Worm (Caenorhabditis elegans): Measurements from ENCODE around the gene scpl-4.

The scpl-4 gene

DNA sequence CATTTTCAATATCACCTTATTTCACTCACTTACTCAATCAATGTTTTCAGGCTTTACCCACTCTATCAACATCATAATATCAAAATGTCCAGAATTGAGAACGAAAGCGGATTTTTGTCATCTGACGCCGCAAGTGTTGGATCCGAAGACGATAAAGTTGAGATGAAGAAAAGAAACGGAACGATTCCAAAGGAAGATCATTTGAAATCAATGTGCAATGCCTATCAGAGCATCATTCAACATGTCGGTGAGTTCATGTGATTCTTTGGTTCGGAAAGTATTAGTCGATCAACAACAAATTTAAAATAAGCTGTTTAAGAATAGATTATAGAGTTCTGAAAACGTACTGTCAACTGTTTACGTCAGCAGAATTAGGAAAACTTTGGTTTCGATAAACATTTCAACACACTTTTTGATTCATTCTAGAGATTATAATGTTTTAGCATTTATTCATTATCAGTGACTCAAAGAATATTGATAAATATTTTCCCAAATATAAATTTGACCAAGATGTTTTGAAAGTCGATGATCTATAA lies 34.0 kb upstream of the scpl-4 start, which contains the start of gene cat-4:
cat-4 (plus strand) TSS at position 51 of the 536 bp plus-strand sequence.
- TF ChIP-seq gmeb-2 (tag; optimal IDR thresholded peaks at IDR 0.05) (no peak), tbx-2 (tag; optimal IDR thresholded peaks at IDR 0.05) (no peak), ref-2 (tag; optimal IDR thresholded peaks at IDR 0.05) (no peak), elt-2 (tag; optimal IDR thresholded peaks at IDR 0.05) (no peak), zip-5 (tag; optimal IDR thresholded peaks at IDR 0.05) (no peak), ceh-19 (GFP tag; optimal IDR thresholded peaks at IDR 0.05) (no peak), ceh-14 (tag; optimal IDR thresholded peaks at IDR 0.05) (no peak), lin-11 (tag; optimal IDR thresholded peaks at IDR 0.05) (no peak), unc-42 (tag; optimal IDR thresholded peaks at IDR 0.05) (no peak), ceh-9 (tag; optimal IDR thresholded peaks at IDR 0.05) (no peak), pag-3 (tag; optimal IDR thresholded peaks at IDR 0.05; ENCODE audit: borderline replicate concordance) (no peak), ztf-16 (tag; optimal IDR thresholded peaks at IDR 0.05) (no peak), hlh-8 (tag; optimal IDR thresholded peaks at IDR 0.05) (no peak), odd-2 (tag; optimal IDR thresholded peaks at IDR 0.05) (no peak), ceh-34 (tag; optimal IDR thresholded peaks at IDR 0.05) (no peak), lim-6 (tag; optimal IDR thresholded peaks at IDR 0.05) (no peak), nhr-232 (tag; optimal IDR thresholded peaks at IDR 0.05) (no peak), ceh-31 (tag; optimal IDR thresholded peaks at IDR 0.05) (no peak)

DNA sequence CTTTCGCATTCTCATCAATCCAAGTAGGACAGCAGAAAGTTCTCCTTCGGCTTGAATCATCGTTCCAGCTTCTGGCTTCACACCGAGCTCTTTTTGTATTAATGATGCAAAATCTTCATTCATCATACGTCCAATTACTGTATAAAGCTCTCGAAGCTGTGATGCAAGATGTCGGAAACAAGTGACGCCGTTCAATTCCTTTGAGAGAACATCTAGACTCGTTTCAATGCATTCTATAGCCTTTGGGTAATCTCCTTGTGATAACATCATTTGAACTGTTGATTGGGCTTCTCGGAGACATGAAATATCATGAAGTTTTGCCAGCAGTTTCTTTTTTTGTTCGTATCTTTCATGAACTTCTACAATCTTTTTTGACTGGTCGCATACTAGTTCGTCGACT lies 30.4 kb upstream of the scpl-4 start:
- TF ChIP-seq lin-11 (tag; optimal IDR thresholded peaks at IDR 0.05) (no peak), pqm-1 (tag; optimal IDR thresholded peaks at IDR 0.05) (no peak), unc-3 (GFP tag; conservative IDR thresholded peaks at IDR 0.05) (no peak), unc-3 (tag; optimal IDR thresholded peaks at IDR 0.05) (no peak), nfya-1 (tag; optimal IDR thresholded peaks at IDR 0.05) (no peak), rnt-1 (tag; optimal IDR thresholded peaks at IDR 0.05) (no peak), hlh-6 (tag; optimal IDR thresholded peaks at IDR 0.05) (no peak), syd-9 (tag; optimal IDR thresholded peaks at IDR 0.05) (no peak), pha-4 (tag; optimal IDR thresholded peaks at IDR 0.05) (no peak), odd-2 (tag; optimal IDR thresholded peaks at IDR 0.05) (no peak), dve-1 (tag; optimal IDR thresholded peaks at IDR 0.05) (no peak), elt-2 (tag; optimal IDR thresholded peaks at IDR 0.05) (no peak), ref-2 (tag; optimal IDR thresholded peaks at IDR 0.05) (no peak), fax-1 (tag; optimal IDR thresholded peaks at IDR 0.05) (no peak), eyg-1 (tag; optimal IDR thresholded peaks at IDR 0.05) (no peak), mec-3 (tag; optimal IDR thresholded peaks at IDR 0.05; ENCODE audit: borderline replicate concordance) (no peak), ceh-31 (tag; optimal IDR thresholded peaks at IDR 0.05) (no peak), ztf-16 (tag; optimal IDR thresholded peaks at IDR 0.05) (no peak), tbx-7 (tag; optimal IDR thresholded peaks at IDR 0.05) (no peak)

DNA sequence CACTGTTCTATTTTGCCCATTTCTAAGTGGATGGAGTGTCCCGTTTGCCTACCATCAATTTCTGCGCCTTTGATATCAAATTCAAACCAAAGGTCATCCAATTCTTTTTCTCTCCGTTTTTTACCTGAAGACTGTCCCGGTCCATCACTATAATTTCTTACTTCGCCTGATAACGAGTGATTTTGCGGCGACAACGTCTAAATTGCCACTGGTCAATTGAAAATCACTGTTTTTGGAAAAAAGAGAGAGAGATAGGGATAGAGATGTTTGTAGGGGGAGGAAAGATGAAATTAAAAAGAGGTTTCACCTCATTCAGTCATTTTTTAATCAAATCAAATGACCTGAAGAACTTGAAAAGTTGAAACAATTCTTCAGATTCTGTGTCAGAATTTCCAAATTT lies 27.4 kb upstream of the scpl-4 start:
- no peak for TF ChIP-seq K09A11.1 (tag; optimal IDR thresholded peaks at IDR 0.05; ENCODE audit: insufficient read depth)
- TF ChIP-seq nhr-11 (tag; optimal IDR thresholded peaks at IDR 0.05): no peak
- no peak for TF ChIP-seq elt-2 (tag; optimal IDR thresholded peaks at IDR 0.05)
- TF ChIP-seq pat-9 (tag; optimal IDR thresholded peaks at IDR 0.05): no peak
- TF ChIP-seq tbx-2 (tag; optimal IDR thresholded peaks at IDR 0.05): no peak
- TF ChIP-seq ceh-30 (tag; optimal IDR thresholded peaks at IDR 0.05): no peak
- TF ChIP-seq mec-3 (tag; optimal IDR thresholded peaks at IDR 0.05; ENCODE audit: borderline replicate concordance): no peak
- no peak for TF ChIP-seq eyg-1 (tag; optimal IDR thresholded peaks at IDR 0.05)
- no peak for TF ChIP-seq gmeb-2 (tag; optimal IDR thresholded peaks at IDR 0.05)

DNA sequence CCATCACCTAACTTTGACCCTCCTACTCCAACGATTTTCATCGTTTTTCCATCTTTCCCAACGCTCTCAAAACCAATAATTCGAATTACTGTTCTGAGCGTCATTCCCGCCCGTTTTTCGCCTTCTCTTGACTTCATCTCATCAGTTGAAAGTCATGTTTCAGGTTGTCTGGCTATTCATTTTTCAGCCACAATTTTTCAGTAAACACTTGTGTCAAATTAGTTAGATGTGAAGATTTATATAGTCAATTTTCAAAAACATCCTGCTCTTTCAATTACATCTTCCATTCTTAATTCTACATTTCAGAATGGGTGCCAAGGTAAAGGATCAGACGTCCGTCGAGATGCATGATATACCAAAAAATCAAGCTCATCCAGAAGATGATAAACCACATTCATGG lies 26.3 kb upstream of the scpl-4 start, which contains the start of gene del-6:
del-6 (plus strand) TSS at position 301 of the 400 bp plus-strand sequence.
- TF ChIP-seq elt-2 (tag; optimal IDR thresholded peaks at IDR 0.05): no peak
- no peak for TF ChIP-seq tbx-7 (tag; optimal IDR thresholded peaks at IDR 0.05)
- no peak for TF ChIP-seq hlh-15 (tag; optimal IDR thresholded peaks at IDR 0.05)
- TF ChIP-seq C38D4.7 (GFP tag; optimal IDR thresholded peaks at IDR 0.05): no peak

Data from whole organism, late embryonic.